Fruit fly (Drosophila melanogaster): ENCODE data around the gene mRpS18C.

dm6 chr3R:30406482-30406881 lies 17.3 kb upstream of the mRpS18C start:
- TF ChIP-seq CG8478 (optimal IDR thresholded peaks at IDR 0.05): no peak
- TF ChIP-seq CTCF (optimal IDR thresholded peaks at IDR 0.05): no peak

Data from S2 (cell line).